Worm (Caenorhabditis elegans) whole organism, late embryonic: ENCODE data around the gene srlf-11.

Source experiments
- ama-1 ChIP-seq: fragments of 150-350 bp; optimal IDR thresholded peaks from 2 replicates; lab custom pipeline; 2014
- ceh-14 ChIP-seq: sonication (generic microtip); optimal IDR thresholded peaks from 2 replicates; lab custom pipeline; 2016; ENCODE audit warnings: missing genotype, missing genetic modification characterization, missing compliant biosample characterization
- ceh-22 ChIP-seq: sonication (generic microtip); optimal IDR thresholded peaks from 2 replicates; lab custom pipeline; 2017; ENCODE audit warnings: missing biosample characterization, missing genetic modification characterization
- ceh-31 ChIP-seq: sonication (generic microtip); optimal IDR thresholded peaks from 2 replicates; lab custom pipeline; 2016; ENCODE audit warnings: missing genetic modification characterization, missing compliant biosample characterization
- hlh-30 ChIP-seq: sonication (generic microtip); optimal IDR thresholded peaks from 2 replicates; lab custom pipeline; 2017; ENCODE audit warnings: antibody characterized with exemption, missing genetic modification characterization, missing compliant biosample characterization; ENCODE audit not compliant: insufficient read depth
- mec-3 ChIP-seq: sonication (generic microtip); optimal IDR thresholded peaks from 2 replicates; lab custom pipeline; 2016; ENCODE audit warnings: borderline replicate concordance, missing genetic modification characterization, missing compliant biosample characterization
- nhr-11 ChIP-seq: fragments of 150-350 bp; optimal IDR thresholded peaks from 2 replicates; lab custom pipeline; 2014; ENCODE audit warnings: missing biosample characterization, missing genetic modification characterization
- pha-4 ChIP-seq: fragments of 150-350 bp; optimal IDR thresholded peaks from 2 replicates; lab custom pipeline; 2018; ENCODE audit warnings: missing biosample characterization, missing genetic modification reagents, missing genetic modification characterization
- tbx-2 ChIP-seq: sonication (generic microtip); optimal IDR thresholded peaks from 2 replicates; lab custom pipeline; 2016; ENCODE audit warnings: missing genetic modification characterization, missing compliant biosample characterization
- zip-5 ChIP-seq: sonication (generic microtip); optimal IDR thresholded peaks from 2 replicates; lab custom pipeline; 2016; ENCODE audit warnings: missing genetic modification characterization, missing compliant biosample characterization

DNA sequence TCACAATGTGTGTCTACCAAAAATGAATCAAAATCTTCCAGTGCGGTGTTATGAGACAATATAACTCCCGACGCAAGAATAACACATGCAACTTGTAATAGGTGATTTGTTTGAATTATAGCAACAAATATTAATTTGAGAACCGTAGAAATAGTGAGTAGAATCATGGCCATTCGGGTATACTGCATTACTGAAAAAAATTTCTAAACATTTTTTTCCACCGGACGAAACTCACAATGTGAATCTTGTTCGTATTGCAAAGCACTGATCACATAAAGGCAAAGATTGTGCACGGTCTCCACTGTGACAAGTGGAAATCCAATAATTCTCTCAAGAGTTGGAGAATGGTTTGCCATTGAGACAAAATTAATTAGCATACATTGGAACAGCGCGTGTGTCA, 16.7 kb upstream of the srlf-11 start:
- TF ChIP-seq nhr-11 (tag; lab: Kevin White, UChicago): no peak
- no peak for TF ChIP-seq hlh-30 (tag; lab: Kevin White, UChicago)
- no peak for TF ChIP-seq ceh-14
- TF ChIP-seq zip-5 (tag; lab: Kevin White, UChicago): no peak
- TF ChIP-seq tbx-2 (tag; lab: Kevin White, UChicago): no peak
- TF ChIP-seq ama-1 (lab: Kevin White, UChicago): no peak
- TF ChIP-seq mec-3 (tag; lab: Kevin White, UChicago): no peak
- no peak for TF ChIP-seq ceh-31 (tag; lab: Kevin White, UChicago)
- no peak for TF ChIP-seq ceh-22 (tag; lab: Kevin White, UChicago)
- no peak for TF ChIP-seq pha-4 (tag; lab: Kevin White, UChicago)
